Worm (Caenorhabditis elegans): ENCODE data around the gene srh-34.

Gene srh-34

DNA sequence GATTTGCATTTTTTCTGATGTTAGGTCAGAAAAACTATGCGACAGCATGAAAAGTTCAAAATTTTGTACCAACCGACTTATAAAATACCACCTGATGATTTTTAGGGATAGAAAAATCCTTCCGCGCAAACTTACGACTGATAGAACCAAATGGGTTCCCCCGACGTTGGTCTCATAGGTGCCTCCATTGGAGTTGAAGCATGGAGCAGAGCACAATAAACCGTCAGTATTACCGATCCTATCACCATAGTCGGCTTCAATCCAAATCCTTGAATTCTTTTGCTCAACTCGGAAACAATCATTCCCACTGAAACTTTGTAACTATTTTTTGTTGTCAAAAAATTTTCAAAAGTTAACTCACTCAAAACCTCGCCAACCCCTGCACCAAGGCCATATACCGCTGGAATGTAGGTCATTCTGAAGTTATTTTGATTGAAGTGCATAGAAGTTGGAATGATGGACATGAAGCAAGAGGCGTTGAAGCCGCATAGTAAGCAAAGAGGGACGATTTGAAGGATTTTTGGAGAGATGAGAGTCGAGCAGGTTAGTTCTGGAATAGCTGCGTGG lies 7.2 kb downstream of the srh-34 start:
- TF ChIP-seq tbx-7 (tag; optimal IDR thresholded peaks at IDR 0.05): no peak
- no peak for TF ChIP-seq ceh-34 (tag; optimal IDR thresholded peaks at IDR 0.05)
- TF ChIP-seq pha-4 (tag; optimal IDR thresholded peaks at IDR 0.05): no peak
- TF ChIP-seq ceh-9 (tag; optimal IDR thresholded peaks at IDR 0.05): no peak
- no peak for TF ChIP-seq pag-3 (tag; optimal IDR thresholded peaks at IDR 0.05; ENCODE audit: borderline replicate concordance)
- TF ChIP-seq unc-42 (tag; optimal IDR thresholded peaks at IDR 0.05): no peak
- no peak for TF ChIP-seq pat-9 (tag; optimal IDR thresholded peaks at IDR 0.05)
- no peak for TF ChIP-seq ceh-22 (tag; optimal IDR thresholded peaks at IDR 0.05)
- TF ChIP-seq hlh-15 (tag; optimal IDR thresholded peaks at IDR 0.05): no peak
- TF ChIP-seq ceh-45 (GFP tag; IDR thresholded peaks at IDR 0.05): no peak
- no peak for TF ChIP-seq ref-2 (tag; optimal IDR thresholded peaks at IDR 0.05)
- TF ChIP-seq ttx-3 (tag; optimal IDR thresholded peaks at IDR 0.05): no peak
- no peak for TF ChIP-seq zip-5 (tag; optimal IDR thresholded peaks at IDR 0.05)
- no peak for TF ChIP-seq ztf-16 (tag; optimal IDR thresholded peaks at IDR 0.05)
- TF ChIP-seq odd-2 (tag; optimal IDR thresholded peaks at IDR 0.05): no peak
- TF ChIP-seq ceh-2 (tag; optimal IDR thresholded peaks at IDR 0.05): no peak

- TF ChIP-seq pax-1 (tag; optimal IDR thresholded peaks at IDR 0.05): no peak
- TF ChIP-seq odd-2 (tag; optimal IDR thresholded peaks at IDR 0.05): no peak
- no peak for TF ChIP-seq hlh-6 (tag; optimal IDR thresholded peaks at IDR 0.05)
- TF ChIP-seq C38D4.7 (GFP tag; optimal IDR thresholded peaks at IDR 0.05): no peak
- TF ChIP-seq Y22D7AL.16 (tag; optimal IDR thresholded peaks at IDR 0.05): no peak
- no peak for TF ChIP-seq nfya-1 (tag; optimal IDR thresholded peaks at IDR 0.05)
- no peak for TF ChIP-seq rnt-1 (tag; optimal IDR thresholded peaks at IDR 0.05)
- TF ChIP-seq ceh-48 (tag; optimal IDR thresholded peaks at IDR 0.05): no peak
- TF ChIP-seq C08G9.2 (tag; optimal IDR thresholded peaks at IDR 0.05): no peak
- no peak for TF ChIP-seq ceh-18 (tag; optimal IDR thresholded peaks at IDR 0.05)
- TF ChIP-seq ceh-22 (tag; optimal IDR thresholded peaks at IDR 0.05): no peak
- no peak for TF ChIP-seq pha-2 (tag; optimal IDR thresholded peaks at IDR 0.05)
- no peak for TF ChIP-seq pqm-1 (tag; optimal IDR thresholded peaks at IDR 0.05)
Measured at ce11 chrV:438094-438493, 8.4 kb downstream of the srh-34 start, which contains the start of gene B0554.1. Gene B0554.1, plus strand, starts transcription at chrV:438394.

DNA sequence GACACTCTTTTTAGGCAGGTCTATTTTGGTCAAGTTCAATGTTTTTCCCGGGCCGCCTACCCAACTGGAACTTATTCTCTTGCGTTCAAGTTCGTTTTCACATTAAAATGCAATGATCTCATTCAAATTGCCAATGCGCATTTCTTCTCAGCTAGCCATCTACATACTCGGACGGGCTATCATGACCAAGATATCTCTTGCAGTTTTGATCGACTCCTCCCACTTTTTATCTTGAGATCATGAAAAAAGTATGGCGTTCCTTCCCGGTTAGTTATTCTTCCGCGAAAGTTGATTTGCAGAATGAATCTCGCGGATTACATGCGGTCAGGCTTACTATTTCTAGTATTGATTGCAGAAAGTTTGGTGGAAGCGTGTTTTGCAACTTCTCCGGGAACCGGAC lies 12.6 kb downstream of the srh-34 start, which contains the start of gene B0554.2:
Gene B0554.2 (plus strand): TSS at position 301 of the 400 bp plus-strand sequence.
- no peak for TF ChIP-seq tbx-7 (tag; optimal IDR thresholded peaks at IDR 0.05)
- no peak for TF ChIP-seq unc-55 (GFP tag; optimal IDR thresholded peaks at IDR 0.05)
- no peak for TF ChIP-seq K02D7.2 (tag; optimal IDR thresholded peaks at IDR 0.05)
- no peak for TF ChIP-seq dmd-4 (tag; optimal IDR thresholded peaks at IDR 0.05; ENCODE audit: borderline replicate concordance)
- no peak for TF ChIP-seq sdc-2 (tag; optimal IDR thresholded peaks at IDR 0.05)
- no peak for TF ChIP-seq ahr-1 (tag; optimal IDR thresholded peaks at IDR 0.05)
- no peak for TF ChIP-seq eyg-1 (tag; optimal IDR thresholded peaks at IDR 0.05)
- TF ChIP-seq ceh-45 (GFP tag; IDR thresholded peaks at IDR 0.05): no peak
- TF ChIP-seq ref-2 (tag; optimal IDR thresholded peaks at IDR 0.05): no peak
- TF ChIP-seq nhr-11 (tag; optimal IDR thresholded peaks at IDR 0.05): no peak
- no peak for TF ChIP-seq Y22D7AL.16 (tag; optimal IDR thresholded peaks at IDR 0.05)
- TF ChIP-seq hlh-6 (tag; optimal IDR thresholded peaks at IDR 0.05): no peak
- no peak for TF ChIP-seq ceh-2 (tag; optimal IDR thresholded peaks at IDR 0.05)
- no peak for TF ChIP-seq pha-2 (tag; optimal IDR thresholded peaks at IDR 0.05)
- TF ChIP-seq T23F11.4 (GFP tag; optimal IDR thresholded peaks at IDR 0.05): no peak
- no peak for TF ChIP-seq nhr-232 (tag; optimal IDR thresholded peaks at IDR 0.05)
- no peak for TF ChIP-seq gmeb-2 (tag; optimal IDR thresholded peaks at IDR 0.05)
- TF ChIP-seq ceh-9 (tag; optimal IDR thresholded peaks at IDR 0.05): no peak

DNA sequence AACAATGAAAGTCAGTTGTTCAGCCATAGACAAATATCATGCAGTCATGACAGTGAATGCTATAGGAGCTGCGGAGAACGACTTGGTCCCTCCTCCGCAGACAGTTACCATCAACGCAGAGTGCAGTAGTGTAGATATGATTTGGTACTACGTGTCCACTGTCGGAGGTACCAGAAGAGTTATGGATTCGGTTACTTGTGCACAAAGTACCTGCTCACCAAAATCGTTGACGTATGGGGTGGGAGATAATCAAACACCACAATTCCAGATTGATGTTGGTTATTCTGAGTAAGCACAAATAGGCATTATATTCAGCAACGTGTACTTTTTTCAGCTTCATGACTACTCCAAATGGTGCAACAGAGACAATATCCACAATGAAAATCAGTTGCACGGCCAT lies 13.5 kb downstream of the srh-34 start:
- no peak for TF ChIP-seq nhr-232 (tag; optimal IDR thresholded peaks at IDR 0.05)
- no peak for TF ChIP-seq pqm-1 (tag; optimal IDR thresholded peaks at IDR 0.05)
- TF ChIP-seq syd-9 (tag; optimal IDR thresholded peaks at IDR 0.05): no peak
- TF ChIP-seq sox-4 (tag; optimal IDR thresholded peaks at IDR 0.05): no peak
- TF ChIP-seq pat-9 (tag; optimal IDR thresholded peaks at IDR 0.05): no peak
- no peak for TF ChIP-seq unc-55 (GFP tag; optimal IDR thresholded peaks at IDR 0.05)
- no peak for TF ChIP-seq unc-3 (GFP tag; conservative IDR thresholded peaks at IDR 0.05)
- no peak for TF ChIP-seq unc-3 (tag; optimal IDR thresholded peaks at IDR 0.05)
- TF ChIP-seq eyg-1 (tag; optimal IDR thresholded peaks at IDR 0.05): no peak
- TF ChIP-seq hlh-6 (tag; optimal IDR thresholded peaks at IDR 0.05): no peak
- TF ChIP-seq lim-6 (tag; optimal IDR thresholded peaks at IDR 0.05): no peak
- TF ChIP-seq ceh-9 (tag; optimal IDR thresholded peaks at IDR 0.05): no peak
- no peak for TF ChIP-seq ztf-16 (tag; optimal IDR thresholded peaks at IDR 0.05)
- no peak for TF ChIP-seq ceh-45 (GFP tag; IDR thresholded peaks at IDR 0.05)

All from whole organism, late embryonic.